Fruit fly (Drosophila melanogaster) whole organism, embryonic: Measurements from ENCODE around the gene CG2854.

Experiments used
- Adf1 ChIP-seq: fragments of 200-800 bp; sonication (Bioruptor generic); IDR thresholded peaks from 2 replicates; pipeline ENCODE4 v1.3.6; 2022; ENCODE audit warnings: missing biosample characterization, missing genetic modification characterization
- Aef1 ChIP-seq: fragments of 200-800 bp; sonication (Bioruptor generic); IDR thresholded peaks from 3 replicates; pipeline ENCODE4 v1.3.6; 2022; ENCODE audit warnings: missing biosample characterization, missing genetic modification characterization
- Awh ChIP-seq: fragments of 200-800 bp; sonication (Bioruptor generic); IDR thresholded peaks from 2 replicates; pipeline ENCODE4, ENCODE4 v1.3.6; 2022; ENCODE audit warnings: missing biosample characterization, missing genetic modification characterization
- CG10147 ChIP-seq: fragments of 200-800 bp; sonication (Bioruptor generic); optimal IDR thresholded peaks from 2 replicates; lab custom pipeline; 2019; ENCODE audit warnings: missing biosample characterization, mild to moderate bottlenecking, missing genetic modification characterization, moderate library complexity
- CG10366 ChIP-seq: fragments of 200-800 bp; sonication (Bioruptor generic); IDR thresholded peaks from 2 replicates; pipeline ENCODE4 v1.3.6; 2022; ENCODE audit warnings: missing biosample characterization, missing genetic modification characterization
- CG11093 ChIP-seq: fragments of 200-800 bp; sonication (Bioruptor generic); IDR thresholded peaks from 3 replicates; pipeline ENCODE4 v1.3.6; 2022; ENCODE audit warnings: missing biosample characterization, missing genetic modification characterization
- CG12071 ChIP-seq: fragments of 200-800 bp; sonication (Bioruptor generic); optimal IDR thresholded peaks from 3 replicates; lab custom pipeline; 2018; ENCODE audit warnings: missing biosample characterization, mild to moderate bottlenecking, missing genetic modification characterization
- CG12659 ChIP-seq: fragments of 200-800 bp; sonication (Bioruptor generic); optimal IDR thresholded peaks from 3 replicates; lab custom pipeline; 2017; ENCODE audit warnings: mild to moderate bottlenecking, missing biosample characterization, missing genetic modification reagents, missing genetic modification characterization
- CG14014 ChIP-seq: fragments of 200-800 bp; sonication (Bioruptor generic); IDR thresholded peaks from 2 replicates; pipeline ENCODE4 v1.3.6; 2022; ENCODE audit warnings: missing biosample characterization, missing genetic modification characterization
- CG14441 ChIP-seq: fragments of 200-800 bp; sonication (Bioruptor generic); IDR thresholded peaks from 2 replicates; pipeline ENCODE4 v1.3.6; 2022; ENCODE audit warnings: missing biosample characterization, missing genetic modification characterization
- CG14667 ChIP-seq: fragments of 200-800 bp; sonication (Bioruptor generic); IDR thresholded peaks from 2 replicates; pipeline ENCODE4 v1.3.6; 2022; ENCODE audit warnings: missing biosample characterization, missing genetic modification characterization
- CG17385 ChIP-seq: fragments of 200-800 bp; sonication (Bioruptor generic); optimal IDR thresholded peaks from 3 replicates; lab custom pipeline; 2018; ENCODE audit warnings: missing biosample characterization, mild to moderate bottlenecking, missing genetic modification characterization
- CG2678 ChIP-seq: fragments of 200-800 bp; sonication (Bioruptor generic); optimal IDR thresholded peaks from 3 replicates; lab custom pipeline; 2019; ENCODE audit warnings: missing biosample characterization, mild to moderate bottlenecking, missing genetic modification characterization, moderate library complexity
- CG3065 ChIP-seq: fragments of 200-800 bp; sonication (Bioruptor generic); optimal IDR thresholded peaks from 2 replicates; lab custom pipeline; 2016; ENCODE audit warnings: missing biosample characterization, missing genetic modification characterization
- CG4404 ChIP-seq: fragments of 200-800 bp; sonication (Bioruptor generic); IDR thresholded peaks from 2 replicates; pipeline ENCODE4 v1.3.6; 2022; ENCODE audit warnings: missing biosample characterization, missing genetic modification characterization
- CG4424 ChIP-seq: fragments of 200-800 bp; sonication (Bioruptor generic); optimal IDR thresholded peaks from 3 replicates; lab custom pipeline; 2016; ENCODE audit warnings: missing biosample characterization, missing genetic modification characterization
- CG6272 ChIP-seq: fragments of 200-800 bp; sonication (Bioruptor generic); IDR thresholded peaks from 2 replicates; pipeline ENCODE4 v1.3.6; 2022; ENCODE audit warnings: missing biosample characterization, missing genetic modification characterization
- CG6791 ChIP-seq: fragments of 200-800 bp; sonication (Bioruptor generic); IDR thresholded peaks from 3 replicates; pipeline ENCODE4 v1.3.6; 2022; ENCODE audit warnings: missing biosample characterization, missing genetic modification characterization; ENCODE audit not compliant: partially characterized antibody
- CG7786 ChIP-seq: fragments of 200-800 bp; sonication (Bioruptor generic); optimal IDR thresholded peaks from 2 replicates; lab custom pipeline; 2016; ENCODE audit warnings: missing biosample characterization, missing genetic modification characterization
- CG7987 ChIP-seq: fragments of 200-800 bp; sonication (Bioruptor generic); optimal IDR thresholded peaks from 2 replicates; lab custom pipeline; 2018; ENCODE audit warnings: missing biosample characterization, mild to moderate bottlenecking, missing genetic modification characterization, moderate library complexity
- CG8765 ChIP-seq: fragments of 200-800 bp; sonication (Bioruptor generic); IDR thresholded peaks from 2 replicates; pipeline ENCODE4 v1.3.6; 2022; ENCODE audit warnings: missing biosample characterization, missing genetic modification characterization
- CG8924 ChIP-seq: fragments of 200-800 bp; optimal IDR thresholded peaks from 3 replicates; lab custom pipeline; 2019; ENCODE audit warnings: missing biosample characterization, mild to moderate bottlenecking, missing genetic modification characterization, moderate library complexity
- CG9932 ChIP-seq: fragments of 200-800 bp; sonication (Bioruptor generic); IDR thresholded peaks from 2 replicates; pipeline ENCODE4 v1.3.6; 2022; ENCODE audit warnings: missing biosample characterization, missing genetic modification characterization
- CrebB ChIP-seq: fragments of 200-800 bp; sonication (Bioruptor generic); optimal IDR thresholded peaks from 3 replicates; lab custom pipeline; 2018; ENCODE audit warnings: missing biosample characterization, mild to moderate bottlenecking, missing genetic modification characterization
- D ChIP-seq, 2 experiments: fragments of 200-800 bp in 1 of 2; fragments of >200 bp in 1 of 2; sonication (Bioruptor generic) in 1 of 2; optimal IDR thresholded peaks; 2 replicates in 1 of 2; 3 replicates in 1 of 2; lab custom pipeline; 2017; ENCODE audit warnings: mild to moderate bottlenecking in 1 of 2, missing biosample characterization in 1 of 2, missing genetic modification characterization in 1 of 2, missing genetic modification reagents in 1 of 2
- Gsc ChIP-seq: fragments of 200-800 bp; sonication (Bioruptor generic); IDR thresholded peaks from 2 replicates; pipeline ENCODE4 v1.3.6; 2022; ENCODE audit warnings: missing biosample characterization, missing genetic modification characterization
- Hmr ChIP-seq: fragments of 200-800 bp; sonication (Bioruptor generic); optimal IDR thresholded peaks from 3 replicates; lab custom pipeline; 2017; ENCODE audit warnings: mild to moderate bottlenecking, missing biosample characterization, missing genetic modification reagents, missing genetic modification characterization
- Hr3 ChIP-seq: fragments of 200-800 bp; sonication (Bioruptor generic); optimal IDR thresholded peaks from 3 replicates; lab custom pipeline; 2016; ENCODE audit warnings: missing biosample characterization, missing genetic modification characterization
- MTF-1 ChIP-seq: fragments of 200-800 bp; sonication (Bioruptor generic); optimal IDR thresholded peaks from 2 replicates; lab custom pipeline; 2018; ENCODE audit warnings: missing biosample characterization, mild to moderate bottlenecking, missing genetic modification characterization, borderline replicate concordance
- Oaz ChIP-seq: fragments of 200-800 bp; sonication (Bioruptor generic); IDR thresholded peaks from 2 replicates; pipeline ENCODE4 v1.3.6; 2022; ENCODE audit warnings: missing biosample characterization, missing genetic modification characterization
- Rfx ChIP-seq: fragments of 200-800 bp; sonication (Bioruptor generic); IDR thresholded peaks from 2 replicates; pipeline ENCODE4 v1.3.6; 2022; ENCODE audit warnings: missing biosample characterization, missing genetic modification characterization
- Six4 ChIP-seq: fragments of 200-800 bp; sonication (Bioruptor generic); optimal IDR thresholded peaks from 2 replicates; lab custom pipeline; 2016; ENCODE audit warnings: missing biosample characterization, missing genetic modification characterization
- Trl ChIP-seq, 3 experiments: fragments of >200 bp in 2 of 3; fragments of 200-800 bp in 1 of 3; sonication (Bioruptor generic) in 1 of 3; optimal IDR thresholded peaks; 2 replicates in 1 of 3; 3 replicates in 2 of 3; lab custom pipeline; 2016 to 2017; ENCODE audit warnings: missing biosample characterization in 1 of 3, missing genetic modification characterization in 1 of 3
- Xbp1 ChIP-seq: fragments of 200-800 bp; sonication (Bioruptor generic); optimal IDR thresholded peaks from 3 replicates; lab custom pipeline; 2016; ENCODE audit warnings: missing biosample characterization, mild to moderate bottlenecking, missing genetic modification characterization
- bcd ChIP-seq: fragments of 200-800 bp; sonication (Bioruptor generic); optimal IDR thresholded peaks from 2 replicates; lab custom pipeline; 2017; ENCODE audit warnings: missing biosample characterization, mild to moderate bottlenecking, missing genetic modification characterization
- ci ChIP-seq: fragments of 200-800 bp; sonication (Bioruptor generic); IDR thresholded peaks from 3 replicates; pipeline ENCODE4 v1.3.6; 2022; ENCODE audit warnings: missing biosample characterization, missing genetic modification characterization
- fd96Cb ChIP-seq: fragments of 200-800 bp; sonication (Bioruptor generic); optimal IDR thresholded peaks from 2 replicates; lab custom pipeline; 2018; ENCODE audit warnings: missing biosample characterization, mild to moderate bottlenecking, missing genetic modification characterization, moderate library complexity
- fru ChIP-seq: fragments of >200 bp; optimal IDR thresholded peaks from 2 replicates; lab custom pipeline; 2017
- gfzf ChIP-seq: fragments of 200-800 bp; sonication (Bioruptor generic); optimal IDR thresholded peaks from 2 replicates; lab custom pipeline; 2016; ENCODE audit warnings: missing biosample characterization, mild to moderate bottlenecking, missing genetic modification characterization, moderate library complexity
- gsb-n ChIP-seq: fragments of 200-800 bp; sonication (Bioruptor generic); optimal IDR thresholded peaks from 3 replicates; lab custom pipeline; 2018; ENCODE audit warnings: missing biosample characterization, mild to moderate bottlenecking, missing genetic modification characterization
- rib ChIP-seq: fragments of 200-800 bp; sonication (Bioruptor generic); IDR thresholded peaks from 2 replicates; pipeline ENCODE4 v1.3.6; 2022; ENCODE audit warnings: missing biosample characterization, missing genetic modification characterization
- ro ChIP-seq: fragments of 200-800 bp; sonication (Bioruptor generic); IDR thresholded peaks from 2 replicates; pipeline ENCODE4 v1.3.6; 2022; ENCODE audit warnings: missing biosample characterization, missing genetic modification characterization
- scrt ChIP-seq: fragments of 200-800 bp; sonication (Bioruptor generic); optimal IDR thresholded peaks from 2 replicates; lab custom pipeline; 2018; ENCODE audit warnings: missing biosample characterization, mild to moderate bottlenecking, missing genetic modification characterization, moderate library complexity
- sima ChIP-seq: fragments of 200-800 bp; sonication (Bioruptor generic); optimal IDR thresholded peaks from 2 replicates; lab custom pipeline; 2016; ENCODE audit warnings: missing biosample characterization, missing genetic modification characterization
- slp2 ChIP-seq: fragments of 200-800 bp; sonication (Bioruptor generic); optimal IDR thresholded peaks from 2 replicates; lab custom pipeline; 2016; ENCODE audit warnings: missing biosample characterization, missing genetic modification characterization
- so ChIP-seq: fragments of 200-800 bp; sonication (Bioruptor generic); IDR thresholded peaks from 3 replicates; pipeline ENCODE4 v1.3.6; 2022; ENCODE audit warnings: missing biosample characterization, missing genetic modification characterization
- tap ChIP-seq: fragments of 200-800 bp; optimal IDR thresholded peaks from 3 replicates; lab custom pipeline; 2019; ENCODE audit warnings: missing biosample characterization, mild to moderate bottlenecking, missing genetic modification characterization, moderate library complexity
- tna ChIP-seq: fragments of 200-800 bp; sonication (Bioruptor generic); IDR thresholded peaks from 2 replicates; pipeline ENCODE4 v1.3.6; 2022; ENCODE audit warnings: missing biosample characterization, missing genetic modification characterization; ENCODE audit not compliant: partially characterized antibody
- toy ChIP-seq: fragments of 200-800 bp; sonication (Bioruptor generic); IDR thresholded peaks from 2 replicates; pipeline ENCODE4 v1.3.6; 2022; ENCODE audit warnings: missing biosample characterization, missing genetic modification characterization
- wor ChIP-seq: fragments of 200-800 bp; sonication (Bioruptor generic); IDR thresholded peaks from 2 replicates; pipeline ENCODE4 v1.3.6; 2022; ENCODE audit warnings: missing biosample characterization, missing genetic modification characterization
- zen2 ChIP-seq: fragments of 200-800 bp; sonication (Bioruptor generic); IDR thresholded peaks from 3 replicates; pipeline ENCODE4 v1.3.6; 2022; ENCODE audit warnings: missing biosample characterization, missing genetic modification characterization; ENCODE audit not compliant: partially characterized antibody

Gene CG2854

dm6 chrX:2318369-2318768 is 8.6 kb upstream of the CG2854 start (continued):
- 0 out of 2 replicates have a peak, but pooled peaks have one; percentile 32 for TF ChIP-seq Oaz (GFP tag; lab: Robert Waterston, UW)
- TF ChIP-seq CG10366 (GFP tag; lab: Robert Waterston, UW) = peak; percentile 57
- peak; percentile 31 for TF ChIP-seq gsb-n (tag; lab: Kevin White, UChicago)
- TF ChIP-seq toy (GFP tag; lab: Robert Waterston, UW) = no peak
- TF ChIP-seq CG3065 (GFP tag; lab: Kevin White, UChicago) = no peak
- no peak for TF ChIP-seq CrebB
- no peak for TF ChIP-seq CG10147 (GFP tag; lab: Kevin White, UChicago)
- no peak for TF ChIP-seq CG6791 (GFP tag; lab: Robert Waterston, UW)
- peak; percentile 62; the same call in 1 of the 3 replicates for TF ChIP-seq CG11093 (GFP tag; lab: Robert Waterston, UW)
- TF ChIP-seq Xbp1 (GFP tag; lab: Kevin White, UChicago) = peak; percentile 30
- peak; percentile 31 for TF ChIP-seq CG17385
- peak; percentile 51 for TF ChIP-seq wor (GFP tag; lab: Robert Waterston, UW)
- TF ChIP-seq CG14667 = peak; percentile 73
- TF ChIP-seq tna (GFP tag; lab: Robert Waterston, UW) = no peak
- TF ChIP-seq CG8924 (tag; lab: Kevin White, UChicago) = peak; percentile 42
- no peak for TF ChIP-seq CG7987 (GFP tag; lab: Kevin White, UChicago)
- TF ChIP-seq CG12659 (GFP tag; lab: Kevin White, UChicago) = peak; percentile 5
- TF ChIP-seq gfzf (GFP tag; lab: Kevin White, UChicago) = no peak
- TF ChIP-seq CG8765 (GFP tag; lab: Robert Waterston, UW) = peak; percentile 78
- TF ChIP-seq Trl (optimal IDR thresholded peaks at IDR 0.05; lab: Kevin White, UChicago) = no peak
- TF ChIP-seq Trl (GFP tag; optimal IDR thresholded peaks at IDR 0.05; lab: Kevin White, UChicago) = peak; percentile 71
- peak; percentile 11 for TF ChIP-seq Six4 (GFP tag; lab: Kevin White, UChicago)
- TF ChIP-seq ro (GFP tag; lab: Robert Waterston, UW) = peak; percentile 63; the same call in 1 of the 2 replicates
- peak; percentile 25 for TF ChIP-seq tap
- no peak for TF ChIP-seq D (optimal IDR thresholded peaks at IDR 0.05; lab: Kevin White, UChicago)
- peak; percentile 55 for TF ChIP-seq D (GFP tag; optimal IDR thresholded peaks at IDR 0.05; lab: Kevin White, UChicago)
- no peak for TF ChIP-seq scrt (GFP tag; lab: Kevin White, UChicago)
- peak; percentile 40 for TF ChIP-seq Hmr (GFP tag; lab: Kevin White, UChicago)
- TF ChIP-seq fd96Cb (tag; lab: Kevin White, UChicago) = peak; percentile 55
- TF ChIP-seq Hr3 (GFP tag; lab: Kevin White, UChicago) = peak; percentile 25
- TF ChIP-seq rib (GFP tag; lab: Robert Waterston, UW) = no peak
- TF ChIP-seq Adf1 (GFP tag; lab: Robert Waterston, UW) = no peak
- 0 out of 2 replicates have a peak, but pooled peaks have one; percentile 8 for TF ChIP-seq CG9932
- peak; percentile 44 for TF ChIP-seq CG2678 (tag; lab: Kevin White, UChicago)
- TF ChIP-seq MTF-1 = peak; percentile 1
- TF ChIP-seq CG6272 = peak; percentile 72
- TF ChIP-seq CG14014 = no peak
- peak; percentile 6 for TF ChIP-seq bcd
- TF ChIP-seq CG4404 (GFP tag; lab: Robert Waterston, UW) = peak; percentile 66
- TF ChIP-seq zen2 (GFP tag; lab: Robert Waterston, UW) = no peak
- no peak for TF ChIP-seq CG12071 (GFP tag; lab: Kevin White, UChicago)
- peak; percentile 86 for TF ChIP-seq ci (GFP tag; lab: Robert Waterston, UW)
- peak; percentile 29 for TF ChIP-seq CG4424 (GFP tag; lab: Kevin White, UChicago)
- peak; percentile 71 for TF ChIP-seq Gsc (GFP tag; lab: Robert Waterston, UW)
- TF ChIP-seq fru (lab: Kevin White, UChicago) = no peak
- TF ChIP-seq so (GFP tag; lab: Robert Waterston, UW) = 0 out of 3 replicates have a peak, but pooled peaks have one; percentile 25
- TF ChIP-seq CG14441 (GFP tag; lab: Robert Waterston, UW) = peak; percentile 74
- peak; percentile 26 for TF ChIP-seq slp2 (GFP tag; lab: Kevin White, UChicago)
- peak; percentile 71 for TF ChIP-seq Rfx
- peak; percentile 27 for TF ChIP-seq CG7786 (GFP tag; lab: Kevin White, UChicago)
- TF ChIP-seq sima = no peak
- peak; percentile 67 for TF ChIP-seq Awh (GFP tag; lab: Robert Waterston, UW)
- 0 out of 3 replicates have a peak, but pooled peaks have one; percentile 20 for TF ChIP-seq Aef1 (GFP tag; lab: Robert Waterston, UW)
